Worm (Caenorhabditis elegans): ENCODE data around the gene pqn-84.

- TF ChIP-seq unc-55 (GFP tag; optimal IDR thresholded peaks at IDR 0.05), result no peak
- no peak for TF ChIP-seq ets-4 (tag; optimal IDR thresholded peaks at IDR 0.05)
- no peak for TF ChIP-seq hlh-30 (tag; optimal IDR thresholded peaks at IDR 0.05; ENCODE audit: insufficient read depth)
- no peak for TF ChIP-seq npax-4 (tag; optimal IDR thresholded peaks at IDR 0.05)
- no peak for TF ChIP-seq sox-4 (tag; optimal IDR thresholded peaks at IDR 0.05)
- no peak for TF ChIP-seq nhr-11 (tag; optimal IDR thresholded peaks at IDR 0.05)
- no peak for TF ChIP-seq elt-4 (tag; optimal IDR thresholded peaks at IDR 0.05)
- no peak for TF ChIP-seq hlh-13 (GFP tag; optimal IDR thresholded peaks at IDR 0.05)
- no peak for TF ChIP-seq ztf-16 (tag; optimal IDR thresholded peaks at IDR 0.05)
These were observed 16.3 kb upstream of the pqn-84 start for ce11 chrIII:11683790-11684189.

Measured in whole organism, late embryonic.